Worm (Caenorhabditis elegans): ENCODE measurements around the gene frpr-6.

- TF ChIP-seq ama-1 (optimal IDR thresholded peaks at IDR 0.05) = no peak
- TF ChIP-seq ama-1 (GFP tag; optimal IDR thresholded peaks at IDR 0.05) = no peak
- no peak for TF ChIP-seq unc-130 (GFP tag; optimal IDR thresholded peaks at IDR 0.05)
- TF ChIP-seq madf-10 (tag; optimal IDR thresholded peaks at IDR 0.05) = no peak
- no peak for TF ChIP-seq Y56A3A.18 (GFP tag; IDR thresholded peaks at IDR 0.05)
- no peak for TF ChIP-seq dpl-1 (GFP tag; optimal IDR thresholded peaks at IDR 0.05)
- TF ChIP-seq mel-28 (tag; optimal IDR thresholded peaks at IDR 0.05; ENCODE audit: borderline replicate concordance) = no peak
- no peak for TF ChIP-seq ceh-40 (GFP tag; IDR thresholded peaks at IDR 0.05)
- TF ChIP-seq attf-6 (GFP tag; IDR thresholded peaks at IDR 0.05) = no peak
- no peak for TF ChIP-seq Y95B8A.8 (GFP tag; IDR thresholded peaks at IDR 0.05)
Measured at ce11 chrV:9130766-9131165, 29.8 kb upstream of the frpr-6 start, which contains the start of gene F21C10.19.
